Fruit fly (Drosophila melanogaster): ENCODE data around the gene Arr2.

Arr2 gene

dm6 chr3L:8600752-8601433 lies 47.8 kb downstream of the Arr2 start, which contains the start of the genes Nelf-E and RpL14 (continued):
- TF ChIP-seq Lpt (GFP tag; optimal IDR thresholded peaks at IDR 0.05) (peak; percentile 26), Eip75B (GFP tag; optimal IDR thresholded peaks at IDR 0.05) (peak; percentile 89), Hr4 (GFP tag; optimal IDR thresholded peaks at IDR 0.05) (no peak), CG11902 (GFP tag; optimal IDR thresholded peaks at IDR 0.05) (peak; percentile 60), CG32006 (GFP tag; optimal IDR thresholded peaks at IDR 0.05) (peak; percentile 62), net (GFP tag; optimal IDR thresholded peaks at IDR 0.05) (peak; percentile 88), Ets21C (GFP tag; optimal IDR thresholded peaks at IDR 0.05) (peak; percentile 72), Blimp-1 (GFP tag; optimal IDR thresholded peaks at IDR 0.05) (peak; percentile 82), CG6163 (GFP tag; IDR thresholded peaks at IDR 0.05) (peak; percentile 91), acj6 (GFP tag; optimal IDR thresholded peaks at IDR 0.05) (peak; percentile 78), Hr38 (GFP tag; optimal IDR thresholded peaks at IDR 0.05) (no peak), OdsH (GFP tag; optimal IDR thresholded peaks at IDR 0.05) (no peak), spab (GFP tag; optimal IDR thresholded peaks at IDR 0.05) (peak; percentile 64), Eip78C (GFP tag) (peak; percentile 94), CG15336 (GFP tag; IDR thresholded peaks at IDR 0.05) (peak; percentile 51; the same call in 1 of the 2 replicates), achi (GFP tag; optimal IDR thresholded peaks at IDR 0.05) (peak; percentile 100), CG6808 (GFP tag; optimal IDR thresholded peaks at IDR 0.05) (peak; percentile 76)

Data from whole organism, prepupa.